Worm (Caenorhabditis elegans) whole organism, L1 larva: ENCODE results near the gene tdpo-1.

Source experiments
- elt-3 ChIP-seq, 6 experiments: fragments of 150-350 bp in 1 of 6; sonication (generic microtip); optimal IDR thresholded peaks; 2 replicates each; lab custom pipeline; 2017 to 2018; ENCODE audit warnings: missing biosample characterization in 6 of 6, missing genetic modification characterization in 6 of 6, inconsistent platforms in 1 of 6
- nhr-237 ChIP-seq: fragments of 150-350 bp; optimal IDR thresholded peaks from 2 replicates; lab custom pipeline; 2014; ENCODE audit warnings: missing biosample characterization, missing genetic modification characterization
- nhr-76 ChIP-seq: sonication (generic microtip); optimal IDR thresholded peaks from 2 replicates; lab custom pipeline; 2017; ENCODE audit warnings: missing biosample characterization, missing genetic modification characterization
- snpc-4 ChIP-seq: fragments of 150-350 bp; optimal IDR thresholded peaks from 2 replicates; lab custom pipeline; 2014; ENCODE audit warnings: missing biosample characterization, missing genetic modification characterization
- zip-4 ChIP-seq: fragments of 200-800 bp; sonication (Bioruptor generic); optimal IDR thresholded peaks from 2 replicates; lab custom pipeline; 2018; ENCODE audit warnings: mild to moderate bottlenecking, missing genetic modification characterization, moderate library complexity, missing compliant biosample characterization

- no peak for TF ChIP-seq nhr-76
- no peak for TF ChIP-seq elt-3 (tag; optimal IDR thresholded peaks at IDR 0.05; lab: Kevin White, UChicago)
- TF ChIP-seq zip-4 (GFP tag; lab: Kevin White, UChicago) = no peak
- no peak for TF ChIP-seq nhr-237 (tag; lab: Kevin White, UChicago)
- TF ChIP-seq snpc-4 (tag; lab: Kevin White, UChicago) = no peak
These were observed 11.8 kb upstream of the tdpo-1 start, which contains the start of gene tsen-54 for ce11 chrIV:1947891-1948290.
